Fruit fly (Drosophila melanogaster) whole organism, embryonic: ENCODE results near the gene CG14961.

Experiments used
- Aef1 ChIP-seq: fragments of 200-800 bp; sonication (Bioruptor generic); IDR thresholded peaks from 3 replicates; pipeline ENCODE4 v1.3.6; 2022; ENCODE audit warnings: missing biosample characterization, missing genetic modification characterization
- Atf6 ChIP-seq: fragments of 200-800 bp; sonication (Bioruptor generic); IDR thresholded peaks from 2 replicates; pipeline ENCODE4 v1.3.6; 2022; ENCODE audit warnings: missing biosample characterization, missing genetic modification characterization
- CG1024 ChIP-seq: fragments of 200-800 bp; sonication (Bioruptor generic); IDR thresholded peaks from 2 replicates; pipeline ENCODE4 v1.3.6; 2022; ENCODE audit warnings: missing biosample characterization, missing genetic modification characterization
- CG11398 ChIP-seq: fragments of 200-800 bp; sonication (Bioruptor generic); optimal IDR thresholded peaks from 2 replicates; lab custom pipeline; 2016; ENCODE audit warnings: missing biosample characterization, missing genetic modification characterization
- CG12155 ChIP-seq: fragments of 200-800 bp; sonication (Bioruptor generic); optimal IDR thresholded peaks from 3 replicates; lab custom pipeline; 2016; ENCODE audit warnings: missing biosample characterization, missing genetic modification characterization
- CG12299 ChIP-seq: fragments of 200-800 bp; sonication (Bioruptor generic); optimal IDR thresholded peaks from 2 replicates; lab custom pipeline; 2018; ENCODE audit warnings: missing biosample characterization, mild to moderate bottlenecking, missing genetic modification characterization
- CG13624 ChIP-seq: fragments of 200-800 bp; sonication (Bioruptor generic); optimal IDR thresholded peaks from 2 replicates; lab custom pipeline; 2016; ENCODE audit warnings: missing biosample characterization, missing genetic modification characterization
- CG15073 ChIP-seq: fragments of 200-800 bp; sonication (Bioruptor generic); optimal IDR thresholded peaks from 2 replicates; lab custom pipeline; 2016; ENCODE audit warnings: missing biosample characterization, missing genetic modification characterization
- CG18599 ChIP-seq: fragments of 200-800 bp; sonication (Bioruptor generic); optimal IDR thresholded peaks from 3 replicates; lab custom pipeline; 2017; ENCODE audit warnings: missing biosample characterization, missing genetic modification characterization, mild to moderate bottlenecking, moderate library complexity, missing genetic modification reagents
- CG18619 ChIP-seq: fragments of 200-800 bp; sonication (Bioruptor generic); optimal IDR thresholded peaks from 3 replicates; lab custom pipeline; 2017; ENCODE audit warnings: missing biosample characterization, mild to moderate bottlenecking, missing genetic modification characterization
- CG30020 ChIP-seq: fragments of 200-800 bp; optimal IDR thresholded peaks from 2 replicates; lab custom pipeline; 2019; ENCODE audit warnings: missing biosample characterization, mild to moderate bottlenecking, missing genetic modification characterization, moderate library complexity
- CG4282 ChIP-seq: fragments of 200-800 bp; sonication (Bioruptor generic); optimal IDR thresholded peaks from 2 replicates; lab custom pipeline; 2016; ENCODE audit warnings: missing biosample characterization, missing genetic modification characterization
- CG4617 ChIP-seq: fragments of 200-800 bp; sonication (Bioruptor generic); optimal IDR thresholded peaks from 3 replicates; lab custom pipeline; 2016; ENCODE audit warnings: missing biosample characterization, missing genetic modification characterization, borderline replicate concordance
- CG4854 ChIP-seq: fragments of 200-800 bp; sonication (Bioruptor generic); optimal IDR thresholded peaks from 2 replicates; lab custom pipeline; 2016; ENCODE audit warnings: missing biosample characterization, missing genetic modification characterization, inconsistent platforms
- Dll ChIP-seq: fragments of 200-800 bp; sonication (Bioruptor generic); IDR thresholded peaks from 4 replicates; pipeline ENCODE4 v1.3.6; 2022; ENCODE audit warnings: missing biosample characterization, missing genetic modification characterization; ENCODE audit not compliant: partially characterized antibody
- Dp ChIP-seq: fragments of 200-800 bp; sonication (Bioruptor generic); optimal IDR thresholded peaks from 2 replicates; lab custom pipeline; 2018; ENCODE audit warnings: missing biosample characterization, mild to moderate bottlenecking, missing genetic modification characterization, moderate library complexity
- E2f1 ChIP-seq: fragments of 200-800 bp; sonication (Bioruptor generic); IDR thresholded peaks from 2 replicates; pipeline ENCODE4 v1.3.6; 2022; ENCODE audit warnings: missing biosample characterization, missing genetic modification characterization
- Ets65A ChIP-seq: fragments of 200-800 bp; sonication (Bioruptor generic); peaks from one replicate; lab custom pipeline; 2016; ENCODE audit warnings: missing biosample characterization, missing genetic modification characterization
- Hmx ChIP-seq: fragments of 200-800 bp; sonication (Bioruptor generic); optimal IDR thresholded peaks from 2 replicates; lab custom pipeline; 2016; ENCODE audit warnings: missing biosample characterization, missing genetic modification characterization
- Hr78 ChIP-seq, 2 experiments: fragments of 200-800 bp in 1 of 2; fragments of >200 bp in 1 of 2; sonication (Bioruptor generic) in 1 of 2; optimal IDR thresholded peaks; 2 replicates each; lab custom pipeline; 2017 to 2019; ENCODE audit warnings: missing biosample characterization in 2 of 2, missing genetic modification characterization in 2 of 2, mild to moderate bottlenecking in 1 of 2, moderate library complexity in 1 of 2
- Jarid2 ChIP-seq: fragments of 200-800 bp; sonication (Bioruptor generic); optimal IDR thresholded peaks from 3 replicates; lab custom pipeline; 2017; ENCODE audit warnings: mild to moderate bottlenecking, missing biosample characterization, missing genetic modification reagents, missing genetic modification characterization
- Lpt ChIP-seq: fragments of >200 bp; optimal IDR thresholded peaks from 2 replicates; lab custom pipeline; 2018; ENCODE audit warnings: missing biosample characterization, missing genetic modification characterization
- Med ChIP-seq: fragments of 200-800 bp; sonication (Bioruptor generic); peaks from one replicate; lab custom pipeline; 2016; ENCODE audit warnings: missing biosample characterization, missing genetic modification characterization, mild to moderate bottlenecking, inconsistent platforms, moderate library complexity
- Meics ChIP-seq: fragments of 200-800 bp; sonication (Bioruptor generic); optimal IDR thresholded peaks from 2 replicates; lab custom pipeline; 2017; ENCODE audit warnings: missing biosample characterization, mild to moderate bottlenecking, missing genetic modification characterization
- Myb ChIP-seq: fragments of 200-800 bp; sonication (Bioruptor generic); optimal IDR thresholded peaks from 2 replicates; lab custom pipeline; 2016; ENCODE audit warnings: missing biosample characterization, missing genetic modification characterization
- TFAM ChIP-seq: fragments of 200-800 bp; sonication (Bioruptor generic); optimal IDR thresholded peaks from 2 replicates; lab custom pipeline; 2017; ENCODE audit warnings: missing biosample characterization, missing genetic modification characterization, inconsistent platforms
- Taf1 ChIP-seq: fragments of 200-800 bp; sonication (Bioruptor generic); IDR thresholded peaks from 2 replicates; pipeline ENCODE4 v1.3.6; 2022; ENCODE audit warnings: missing biosample characterization, missing genetic modification characterization
- bbx ChIP-seq: fragments of 200-800 bp; sonication (Bioruptor generic); IDR thresholded peaks from 2 replicates; pipeline ENCODE4 v1.3.6; 2022; ENCODE audit warnings: missing biosample characterization, missing genetic modification characterization; ENCODE audit not compliant: partially characterized antibody
- bowl ChIP-seq: fragments of 200-800 bp; sonication (Bioruptor generic); IDR thresholded peaks from 2 replicates; pipeline ENCODE4 v1.3.6; 2022; ENCODE audit warnings: missing biosample characterization, missing genetic modification characterization
- cad ChIP-seq: fragments of >200 bp; optimal IDR thresholded peaks from 2 replicates; lab custom pipeline; 2017; ENCODE audit warnings: missing biosample characterization, missing genetic modification characterization
- croc ChIP-seq: fragments of 200-800 bp; sonication (Bioruptor generic); conservative IDR thresholded peaks from 3 replicates; pipeline ENCODE4 v1.3.6; 2022; ENCODE audit warnings: missing biosample characterization, missing genetic modification characterization
- fu2 ChIP-seq: fragments of 200-800 bp; sonication (Bioruptor generic); optimal IDR thresholded peaks from 2 replicates; lab custom pipeline; 2016; ENCODE audit warnings: missing biosample characterization, missing genetic modification characterization
- hth ChIP-seq: fragments of >200 bp; optimal IDR thresholded peaks from 2 replicates; lab custom pipeline; 2017; ENCODE audit warnings: inconsistent platforms
- jing ChIP-seq: fragments of 200-800 bp; sonication (Bioruptor generic); optimal IDR thresholded peaks from 2 replicates; lab custom pipeline; 2018; ENCODE audit warnings: missing biosample characterization, mild to moderate bottlenecking, missing genetic modification characterization
- kah ChIP-seq: fragments of 200-800 bp; sonication (Bioruptor generic); optimal IDR thresholded peaks from 2 replicates; lab custom pipeline; 2018; ENCODE audit warnings: missing biosample characterization, mild to moderate bottlenecking, missing genetic modification characterization
- kay ChIP-seq: fragments of 200-800 bp; sonication (Bioruptor generic); optimal IDR thresholded peaks from 2 replicates; lab custom pipeline; 2016; ENCODE audit warnings: missing biosample characterization, missing genetic modification characterization
- lab ChIP-seq: fragments of 200-800 bp; sonication (Bioruptor generic); optimal IDR thresholded peaks from 3 replicates; lab custom pipeline; 2017; ENCODE audit warnings: missing biosample characterization, missing genetic modification characterization, mild to moderate bottlenecking, moderate library complexity, missing genetic modification reagents
- lbe ChIP-seq: fragments of 200-800 bp; sonication (Bioruptor generic); optimal IDR thresholded peaks from 2 replicates; lab custom pipeline; 2016; ENCODE audit warnings: missing biosample characterization, mild to moderate bottlenecking, missing genetic modification characterization
- lola ChIP-seq, 3 experiments: fragments of >200 bp in 2 of 3; fragments of 200-800 bp in 1 of 3; sonication (Bioruptor generic) in 1 of 3; optimal IDR thresholded peaks; 2 replicates each; lab custom pipeline; 2017 to 2019; ENCODE audit warnings: missing biosample characterization in 3 of 3, missing genetic modification characterization in 3 of 3, mild to moderate bottlenecking in 1 of 3, moderate library complexity in 1 of 3
- mam ChIP-seq: fragments of 200-800 bp; sonication (Bioruptor generic); optimal IDR thresholded peaks from 3 replicates; lab custom pipeline; 2016; ENCODE audit warnings: missing biosample characterization, missing genetic modification characterization
- nerfin-2 ChIP-seq: fragments of 200-800 bp; sonication (Bioruptor generic); IDR thresholded peaks from 2 replicates; pipeline ENCODE4 v1.3.6; 2022; ENCODE audit warnings: missing biosample characterization, missing genetic modification characterization; ENCODE audit not compliant: partially characterized antibody
- oc ChIP-seq: fragments of 200-800 bp; sonication (Bioruptor generic); optimal IDR thresholded peaks from 2 replicates; lab custom pipeline; 2018; ENCODE audit warnings: missing biosample characterization, mild to moderate bottlenecking, missing genetic modification characterization, moderate library complexity
- onecut ChIP-seq: fragments of 200-800 bp; sonication (Bioruptor generic); IDR thresholded peaks from 2 replicates; pipeline ENCODE4 v1.3.6; 2022; ENCODE audit warnings: missing biosample characterization, missing genetic modification characterization
- slp2 ChIP-seq: fragments of 200-800 bp; sonication (Bioruptor generic); optimal IDR thresholded peaks from 2 replicates; lab custom pipeline; 2016; ENCODE audit warnings: missing biosample characterization, missing genetic modification characterization
- sqz ChIP-seq: fragments of 200-800 bp; sonication (Bioruptor generic); optimal IDR thresholded peaks from 3 replicates; lab custom pipeline; 2018; ENCODE audit warnings: missing biosample characterization, mild to moderate bottlenecking, missing genetic modification characterization
- tgo ChIP-seq: fragments of 200-800 bp; sonication (Bioruptor generic); IDR thresholded peaks from 3 replicates; pipeline ENCODE4 v1.3.6; 2022; ENCODE audit warnings: missing biosample characterization, missing genetic modification characterization
- tin ChIP-seq: fragments of 200-800 bp; sonication (Bioruptor generic); optimal IDR thresholded peaks from 3 replicates; lab custom pipeline; 2016; ENCODE audit warnings: missing biosample characterization, missing genetic modification characterization
- wek ChIP-seq: fragments of 200-800 bp; sonication (Bioruptor generic); optimal IDR thresholded peaks from 3 replicates; lab custom pipeline; 2018; ENCODE audit warnings: missing biosample characterization, mild to moderate bottlenecking, missing genetic modification characterization, moderate library complexity

Gene CG14961

dm6 chr3L:3300345-3300744, 29.5 kb upstream of the CG14961 start (continued):
- TF ChIP-seq kay (GFP tag; lab: Kevin White, UChicago) (peak; percentile 63), tin (GFP tag; lab: Kevin White, UChicago) (peak; percentile 68), onecut (GFP tag; lab: Robert Waterston, UW) (peak; percentile 30; the same call in 1 of the 2 replicates), CG12155 (GFP tag; lab: Kevin White, UChicago) (peak; percentile 17), bbx (GFP tag; lab: Robert Waterston, UW) (no peak), oc (tag; lab: Kevin White, UChicago) (peak; percentile 62), CG4617 (GFP tag; lab: Kevin White, UChicago) (no peak), tgo (GFP tag; lab: Robert Waterston, UW) (peak; percentile 72), CG12299 (peak; percentile 0), Myb (GFP tag; lab: Kevin White, UChicago) (peak; percentile 4), mam (peak; percentile 54), CG13624 (GFP tag; lab: Kevin White, UChicago) (peak; percentile 35), CG18599 (GFP tag; lab: Kevin White, UChicago) (peak; percentile 61)

- TF ChIP-seq bowl (GFP tag; lab: Robert Waterston, UW) (peak; percentile 73; the same call in 1 of the 2 replicates), fu2 (GFP tag; lab: Kevin White, UChicago) (peak; percentile 80), Jarid2 (GFP tag; lab: Kevin White, UChicago) (peak; percentile 67), CG11398 (GFP tag; lab: Kevin White, UChicago) (peak; percentile 83), Atf6 (GFP tag; lab: Robert Waterston, UW) (peak; percentile 94), CG12299 (peak; percentile 87), Lpt (GFP tag; lab: Kevin White, UChicago) (no peak), TFAM (GFP tag; lab: Kevin White, UChicago) (no peak), lbe (GFP tag; lab: Kevin White, UChicago) (peak; percentile 42), slp2 (GFP tag; lab: Kevin White, UChicago) (peak; percentile 84), cad (GFP tag; lab: Kevin White, UChicago) (no peak), kah (GFP tag; lab: Kevin White, UChicago) (peak; percentile 82), lola (GFP tag; optimal IDR thresholded peaks at IDR 0.05; lab: Kevin White, UChicago) (peak in 1 of 3 experiments; percentile 83), jing (peak; percentile 86), CG12155 (GFP tag; lab: Kevin White, UChicago) (peak; percentile 84), hth (lab: Kevin White, UChicago) (no peak), CG18619 (peak; percentile 83), croc (GFP tag; lab: Robert Waterston, UW) (peak; percentile 76), CG15073 (GFP tag; lab: Kevin White, UChicago) (peak; percentile 66), Hmx (peak; percentile 78), CG30020 (tag; lab: Kevin White, UChicago) (peak; percentile 52), Aef1 (GFP tag; lab: Robert Waterston, UW) (peak; percentile 89), Meics (GFP tag; lab: Kevin White, UChicago) (peak; percentile 92), sqz (GFP tag; lab: Kevin White, UChicago) (peak; percentile 89), nerfin-2 (GFP tag; lab: Robert Waterston, UW) (no peak), Taf1 (GFP tag; lab: Robert Waterston, UW) (peak; percentile 71), CG4282 (peak; percentile 53), Dll (GFP tag; lab: Robert Waterston, UW) (no peak), E2f1 (GFP tag; lab: Robert Waterston, UW) (peak; percentile 90), wek (peak; percentile 33), Dp (no peak), CG1024 (GFP tag; lab: Robert Waterston, UW) (peak; percentile 43; the same call in 1 of the 2 replicates), Med (peak; percentile 98), Ets65A (peak; percentile 98), CG4854 (GFP tag; lab: Kevin White, UChicago) (peak; percentile 86), Hr78 (GFP tag; optimal IDR thresholded peaks at IDR 0.05; lab: Kevin White, UChicago) (peak in 1 of 2 experiments; percentile 41), lab (GFP tag; lab: Kevin White, UChicago) (peak; percentile 96)
Measured at dm6 chr3L:3301171-3301738, 28.6 kb upstream of the CG14961 start.
